Worm (Caenorhabditis elegans): Measurements from ENCODE around the gene T02H6.9.

DNA sequence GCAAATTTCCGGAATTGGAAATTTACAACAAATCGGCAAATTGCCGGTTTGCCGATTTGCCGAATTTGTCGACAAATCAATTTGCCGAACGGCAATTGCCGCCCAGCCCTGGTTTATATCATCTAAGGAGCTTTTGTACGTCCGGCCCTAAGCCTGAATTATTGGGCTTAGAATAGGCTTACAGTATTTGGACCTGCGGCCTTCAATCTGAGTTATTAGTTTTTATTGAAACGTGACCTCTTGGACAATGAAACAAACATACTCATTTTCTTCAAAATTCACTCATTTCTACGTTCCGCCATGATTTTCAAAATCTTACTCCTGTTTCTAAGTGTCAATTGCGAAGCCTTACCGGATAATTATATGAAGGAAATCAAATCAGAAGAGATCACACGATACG lies 3.4 kb upstream of the T02H6.9 start, which contains the start of gene Y39F10C.1:
- TF ChIP-seq ama-1 (optimal IDR thresholded peaks at IDR 0.05): no peak
- no peak for TF ChIP-seq ceh-36 (tag; optimal IDR thresholded peaks at IDR 0.05)
- TF ChIP-seq aly-1 (tag; optimal IDR thresholded peaks at IDR 0.05): no peak
- no peak for TF ChIP-seq flt-1 (GFP tag; IDR thresholded peaks at IDR 0.05)

Measured in whole organism, early embryonic.